Fruit fly (Drosophila melanogaster): ENCODE data around the gene CG14662.

DNA sequence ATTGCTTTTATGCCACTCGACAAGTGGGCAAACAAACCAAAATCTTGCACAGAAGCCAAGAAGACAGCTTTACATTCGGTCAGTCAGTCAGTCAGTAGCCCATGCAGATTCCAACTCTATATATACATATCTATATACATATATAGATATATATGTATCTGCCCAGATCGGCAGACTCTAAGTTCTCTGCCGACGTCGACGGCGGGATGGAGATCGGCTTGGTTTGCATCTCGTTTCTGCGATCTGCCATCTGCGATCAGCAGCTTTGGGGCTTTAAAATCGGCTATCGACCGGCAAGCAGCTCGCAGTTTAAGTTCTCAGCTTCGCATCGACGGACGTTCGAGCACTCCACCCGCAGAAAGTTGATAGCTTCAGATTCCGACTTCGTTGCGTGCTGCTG is 18.9 kb downstream of the CG14662 start, which contains the start of gene Jhbp1:
- TF ChIP-seq ssp (GFP tag; IDR thresholded peaks at IDR 0.05) = no peak
- no peak for TF ChIP-seq sqz (GFP tag; optimal IDR thresholded peaks at IDR 0.05)
- no peak for TF ChIP-seq pan (optimal IDR thresholded peaks at IDR 0.05)
- no peak for TF ChIP-seq pan (GFP tag; optimal IDR thresholded peaks at IDR 0.05 in 1 of 2, IDR thresholded peaks at IDR 0.05 in 1 of 2)
- TF ChIP-seq br (optimal IDR thresholded peaks at IDR 0.05) = no peak
- TF ChIP-seq Pdp1 (GFP tag; optimal IDR thresholded peaks at IDR 0.05) = no peak
- no peak for TF ChIP-seq sr (GFP tag; IDR thresholded peaks at IDR 0.05)
- no peak for TF ChIP-seq CG31388 (GFP tag; optimal IDR thresholded peaks at IDR 0.05)
- no peak for TF ChIP-seq az2 (GFP tag; optimal IDR thresholded peaks at IDR 0.05)
- no peak for TF ChIP-seq CG13287 (GFP tag; IDR thresholded peaks at IDR 0.05; ENCODE audit: partially characterized antibody)
- TF ChIP-seq emc (GFP tag; optimal IDR thresholded peaks at IDR 0.05) = no peak
- no peak for TF ChIP-seq org-1 (GFP tag; optimal IDR thresholded peaks at IDR 0.05)
- no peak for TF ChIP-seq E2f2 (GFP tag; IDR thresholded peaks at IDR 0.05)
